Worm (Caenorhabditis elegans) whole organism, L4 larva: ENCODE results near the gene uggt-1.

Source experiments
- D1046.2 ChIP-seq: fragments of 200-800 bp; sonication (Bioruptor generic); IDR thresholded peaks from 2 replicates; pipeline ENCODE4 v1.3.6; 2022; ENCODE audit warnings: missing genetic modification characterization, missing compliant biosample characterization
- F37D6.2 ChIP-seq: sonication (generic microtip); optimal IDR thresholded peaks from 2 replicates; lab custom pipeline; 2016; ENCODE audit warnings: mild to moderate bottlenecking, missing genetic modification characterization, missing compliant biosample characterization
- ZK337.2 ChIP-seq: fragments of 200-800 bp; sonication (Bioruptor generic); IDR thresholded peaks from 2 replicates; pipeline ENCODE4 v1.3.6; 2022; ENCODE audit warnings: missing genetic modification reagents, missing genetic modification characterization, missing compliant biosample characterization
- attf-4 ChIP-seq: sonication (generic microtip); optimal IDR thresholded peaks from 3 replicates; lab custom pipeline; 2017; ENCODE audit warnings: missing biosample characterization, missing genetic modification characterization
- ceh-44 ChIP-seq: fragments of 200-800 bp; sonication (Bioruptor generic); IDR thresholded peaks from 2 replicates; pipeline ENCODE4 v1.3.6; 2022; ENCODE audit warnings: missing genetic modification reagents, missing genetic modification characterization, missing compliant biosample characterization
- ctbp-1 ChIP-seq: fragments of 200-800 bp; sonication (Bioruptor generic); IDR thresholded peaks from 2 replicates; pipeline ENCODE4 v1.3.6; 2022; ENCODE audit warnings: missing genetic modification reagents, missing genetic modification characterization, missing compliant biosample characterization
- daf-16 ChIP-seq, 3 experiments: sonication (generic microtip); optimal IDR thresholded peaks; 2 replicates each; lab custom pipeline; 2016 to 2017; ENCODE audit warnings: missing genetic modification characterization in 3 of 3, missing genetic modification reagents in 3 of 3, mild to moderate bottlenecking in 2 of 3, missing compliant biosample characterization in 2 of 3, missing biosample characterization in 1 of 3, moderate library complexity in 1 of 3
- daf-19 ChIP-seq: fragments of 200-800 bp; sonication (Bioruptor generic); conservative IDR thresholded peaks from 2 replicates; pipeline ENCODE4 v1.3.6; 2022; ENCODE audit warnings: missing genetic modification characterization, missing compliant biosample characterization
- lin-13 ChIP-seq: fragments of 150-350 bp; optimal IDR thresholded peaks from 2 replicates; lab custom pipeline; 2014; ENCODE audit warnings: missing biosample characterization, missing genetic modification reagents, missing genetic modification characterization
- mdt-29 ChIP-seq: fragments of 200-800 bp; sonication (Bioruptor generic); IDR thresholded peaks from 2 replicates; pipeline ENCODE4 v1.3.6; 2022; ENCODE audit warnings: missing genetic modification reagents, missing genetic modification characterization, missing compliant biosample characterization
- nhr-25 ChIP-seq: sonication (generic microtip); optimal IDR thresholded peaks from 2 replicates; lab custom pipeline; 2017; ENCODE audit warnings: missing genetic modification characterization, mild to moderate bottlenecking, missing compliant biosample characterization, antibody characterized with exemption, moderate library complexity, borderline replicate concordance; ENCODE audit not compliant: insufficient read depth
- nhr-42 ChIP-seq: fragments of 200-800 bp; sonication (Bioruptor generic); IDR thresholded peaks from 2 replicates; pipeline ENCODE4 v1.3.6; 2022; ENCODE audit warnings: missing genetic modification characterization, missing compliant biosample characterization
- nhr-77 ChIP-seq: fragments of 150-350 bp; optimal IDR thresholded peaks from 2 replicates; lab custom pipeline; 2014; ENCODE audit warnings: missing biosample characterization, missing genetic modification characterization
- pha-4 ChIP-seq, 2 experiments: fragments of 150-350 bp in 1 of 2; fragments of 200-800 bp in 1 of 2; sonication (Bioruptor generic) in 1 of 2; IDR thresholded peaks in 1 of 2; optimal IDR thresholded peaks in 1 of 2; 2 replicates each; pipeline versions ENCODE4 v1.3.6 to Lab custom; 2014 to 2022; ENCODE audit warnings: missing genetic modification characterization in 2 of 2, missing genetic modification reagents in 2 of 2, missing biosample characterization in 1 of 2, missing compliant biosample characterization in 1 of 2
- set-16 ChIP-seq: fragments of 200-800 bp; sonication (Bioruptor generic); IDR thresholded peaks from 2 replicates; pipeline ENCODE4 v1.3.6; 2022; ENCODE audit warnings: missing genetic modification reagents, missing genetic modification characterization, missing compliant biosample characterization
- skn-1 ChIP-seq: fragments of 150-350 bp; optimal IDR thresholded peaks from 2 replicates; lab custom pipeline; 2014; ENCODE audit warnings: missing biosample characterization, missing genetic modification characterization
- snpc-1.2 ChIP-seq: fragments of 200-800 bp; sonication (Bioruptor generic); IDR thresholded peaks from 2 replicates; pipeline ENCODE4 v1.3.6; 2022; ENCODE audit warnings: missing genetic modification reagents, missing genetic modification characterization, missing compliant biosample characterization
- snpc-4 ChIP-seq: fragments of 150-350 bp; optimal IDR thresholded peaks from 2 replicates; lab custom pipeline; 2014; ENCODE audit warnings: missing biosample characterization, missing genetic modification characterization
- spr-3 ChIP-seq: fragments of 200-800 bp; sonication (Bioruptor generic); optimal IDR thresholded peaks from 2 replicates; lab custom pipeline; 2018; ENCODE audit warnings: mild to moderate bottlenecking, missing genetic modification characterization, missing compliant biosample characterization
- vab-7 ChIP-seq: fragments of 200-800 bp; sonication (Bioruptor generic); IDR thresholded peaks from 2 replicates; pipeline ENCODE4 v1.3.6; 2022; ENCODE audit warnings: missing genetic modification reagents, missing genetic modification characterization, missing compliant biosample characterization
- zfp-3 ChIP-seq: fragments of 200-800 bp; sonication (Bioruptor generic); conservative IDR thresholded peaks from 2 replicates; pipeline ENCODE4 v1.3.6; 2022; ENCODE audit warnings: missing genetic modification reagents, missing genetic modification characterization, missing compliant biosample characterization

Gene uggt-1

ce11 chrX:7445734-7446133, 55.0 kb downstream of the uggt-1 start (continued):
- TF ChIP-seq ctbp-1 (GFP tag; lab: Robert Waterston, UW) (no peak), spr-3 (no peak), snpc-4 (tag; lab: Kevin White, UChicago) (no peak), snpc-1.2 (GFP tag; lab: Robert Waterston, UW) (no peak), attf-4 (tag; lab: Kevin White, UChicago) (no peak), daf-19 (GFP tag; lab: Robert Waterston, UW) (no peak), zfp-3 (GFP tag; lab: Robert Waterston, UW) (no peak), daf-16 (GFP tag; optimal IDR thresholded peaks at IDR 0.05; lab: Kevin White, UChicago) (no peak), daf-16 (tag; optimal IDR thresholded peaks at IDR 0.05; lab: Kevin White, UChicago) (peak; percentile 38), set-16 (GFP tag; lab: Robert Waterston, UW) (no peak), ZK337.2 (no peak), nhr-25 (tag; lab: Kevin White, UChicago) (no peak), ceh-44 (no peak), nhr-42 (GFP tag; lab: Robert Waterston, UW) (no peak), D1046.2 (no peak), nhr-77 (tag; lab: Kevin White, UChicago) (peak; percentile 7), skn-1 (no peak), pha-4 (GFP tag; IDR thresholded peaks at IDR 0.05; lab: Robert Waterston, UW) (no peak), pha-4 (tag; optimal IDR thresholded peaks at IDR 0.05; lab: Kevin White, UChicago) (no peak), F37D6.2 (no peak), vab-7 (no peak), mdt-29 (GFP tag; lab: Robert Waterston, UW) (peak; percentile 43; the same call in 1 of the 2 replicates), lin-13 (GFP tag; lab: Kevin White, UChicago) (no peak)
- TF ChIP-seq, all 104 proteins: peak for 13
